Worm (Caenorhabditis elegans): ENCODE results near the gene F54E2.9.

ce11 chrV:2845771-2846170, 32.0 kb upstream of the F54E2.9 start, which contains the start of gene srj-44:
- TF ChIP-seq dao-5 (tag; optimal IDR thresholded peaks at IDR 0.05) (no peak), W03F9.2 (tag; optimal IDR thresholded peaks at IDR 0.05) (no peak)
